Fruit fly (Drosophila melanogaster) S2 (cell line): ENCODE results near the gene CG6403.

ENCODE experiments used
- CG8478 ChIP-seq: fragments of >200 bp; optimal IDR thresholded peaks from 2 replicates; lab custom pipeline; 2018
- CTCF ChIP-seq, 2 experiments: fragments of >200 bp; optimal IDR thresholded peaks; 2 replicates each; lab custom pipeline; 2018

CG6403 gene

DNA sequence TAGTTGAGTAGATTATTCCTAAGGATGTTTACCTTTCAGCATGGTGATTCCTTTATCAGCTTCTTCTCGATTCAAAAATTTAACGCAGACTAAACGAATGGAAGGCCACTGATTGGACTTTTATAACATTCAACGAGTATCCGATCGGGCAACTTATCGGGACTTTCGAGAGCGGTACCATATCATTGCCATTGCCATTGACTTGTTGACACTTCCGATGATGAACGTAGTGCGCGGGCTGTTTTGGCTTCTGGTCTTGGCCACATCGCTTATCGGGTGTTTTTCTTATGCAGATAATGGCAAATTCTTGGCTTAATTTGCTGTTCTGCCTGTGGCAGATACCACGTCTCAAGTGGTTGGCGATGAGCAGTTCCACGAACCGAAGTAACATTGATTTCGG, at the start of gene CG6403:
Gene CG6403 (minus strand): TSS at position 101 of the 400 bp plus-strand sequence.
- TF ChIP-seq CTCF (optimal IDR thresholded peaks at IDR 0.05; lab: Kevin White, UChicago) (no peak), CG8478 (no peak)

DNA sequence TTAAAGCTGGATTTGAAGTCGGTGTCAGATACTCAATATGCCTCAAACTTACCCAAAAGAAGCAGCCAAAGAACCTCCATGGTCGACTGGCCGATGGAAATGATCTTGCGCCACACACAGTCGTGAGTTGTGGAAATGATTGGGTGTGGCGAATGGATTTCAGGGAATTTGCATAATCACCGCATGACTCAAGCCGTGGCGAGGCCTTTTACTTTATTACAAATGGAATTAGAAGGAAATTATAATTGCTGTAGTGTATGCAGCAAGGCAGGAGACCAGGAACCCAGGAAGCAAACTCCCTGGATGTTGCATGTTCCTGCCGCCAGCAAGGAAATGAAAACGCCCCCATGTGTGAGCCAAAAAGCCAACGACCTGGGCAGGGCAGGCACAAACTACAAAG, 48.0 kb upstream of the CG6403 start, which contains the start of gene CG42789:
Gene CG42789 (minus strand): TSS at position 101 of the 400 bp plus-strand sequence.
- TF ChIP-seq CG8478, result no peak
- no peak for TF ChIP-seq CTCF (optimal IDR thresholded peaks at IDR 0.05; lab: Kevin White, UChicago)

DNA sequence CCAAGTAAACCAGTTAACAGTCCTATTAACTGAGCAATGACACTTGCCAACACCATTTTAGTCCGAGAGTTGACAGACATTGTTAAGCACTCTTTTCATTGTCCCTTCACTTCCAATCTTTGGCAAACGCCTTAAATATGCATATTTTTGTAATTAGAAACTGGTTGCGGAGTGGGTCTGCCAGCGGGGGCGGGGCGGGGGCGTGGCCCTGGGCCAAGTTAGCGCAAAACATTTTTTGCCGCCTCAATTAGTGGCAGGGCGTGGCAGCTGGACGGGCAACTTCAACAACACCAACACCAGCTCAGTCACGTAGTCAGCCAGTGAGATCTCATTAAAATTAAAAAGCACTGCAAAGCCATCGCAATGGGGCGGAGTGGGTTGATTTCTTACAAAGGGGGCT, 25.6 kb upstream of the CG6403 start:
- TF ChIP-seq CTCF (optimal IDR thresholded peaks at IDR 0.05; lab: Kevin White, UChicago) (no peak), CG8478 (no peak)

DNA sequence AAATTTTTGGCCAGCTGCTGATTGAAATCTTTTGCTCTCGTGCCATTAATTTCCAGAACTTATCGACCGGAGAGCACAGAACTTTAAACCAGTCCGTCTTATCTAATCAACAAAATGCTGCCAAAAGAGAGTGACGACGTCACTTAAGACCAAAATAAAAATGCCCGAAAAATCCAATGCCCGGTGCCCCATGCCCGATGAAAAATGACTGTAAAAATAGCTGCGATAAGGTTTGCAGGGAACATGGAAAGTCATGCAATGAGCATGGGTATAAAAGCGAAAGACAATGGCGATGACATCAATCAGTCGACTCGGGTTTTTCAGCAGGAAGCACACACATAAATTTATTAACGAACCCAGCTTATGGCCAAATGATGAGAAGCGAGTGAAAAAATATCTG, 1.2 kb upstream of the CG6403 start, which contains the start of gene CG14247:
Gene CG14247 (plus strand): TSS at position 301 of the 400 bp plus-strand sequence.
- no peak for TF ChIP-seq CG8478
- no peak for TF ChIP-seq CTCF (optimal IDR thresholded peaks at IDR 0.05; lab: Kevin White, UChicago)

DNA sequence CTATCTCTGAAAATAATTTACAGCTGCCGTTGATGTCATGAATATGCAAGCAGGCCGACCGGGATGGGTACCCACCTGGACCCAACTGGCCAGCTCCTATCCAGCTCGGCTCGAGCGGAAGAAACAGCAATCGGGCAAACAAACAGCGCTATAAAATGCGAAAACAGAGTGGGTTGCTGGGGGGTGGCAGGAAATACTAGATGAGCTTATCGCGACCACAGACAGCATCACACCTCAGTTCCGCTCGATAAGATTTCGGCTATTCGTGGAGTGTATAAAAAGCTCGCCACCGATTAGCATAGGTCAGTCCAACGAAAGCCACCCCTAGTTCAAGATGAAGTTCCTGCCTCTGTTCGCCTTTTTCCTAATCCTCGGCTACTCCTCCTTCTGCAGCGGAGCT, 7.7 kb downstream of the CG6403 start, which contains the start of gene CG14245:
Gene CG14245 (plus strand): TSS at position 301 of the 400 bp plus-strand sequence.
- TF ChIP-seq CG8478 (no peak), CTCF (optimal IDR thresholded peaks at IDR 0.05; lab: Kevin White, UChicago) (no peak)

DNA sequence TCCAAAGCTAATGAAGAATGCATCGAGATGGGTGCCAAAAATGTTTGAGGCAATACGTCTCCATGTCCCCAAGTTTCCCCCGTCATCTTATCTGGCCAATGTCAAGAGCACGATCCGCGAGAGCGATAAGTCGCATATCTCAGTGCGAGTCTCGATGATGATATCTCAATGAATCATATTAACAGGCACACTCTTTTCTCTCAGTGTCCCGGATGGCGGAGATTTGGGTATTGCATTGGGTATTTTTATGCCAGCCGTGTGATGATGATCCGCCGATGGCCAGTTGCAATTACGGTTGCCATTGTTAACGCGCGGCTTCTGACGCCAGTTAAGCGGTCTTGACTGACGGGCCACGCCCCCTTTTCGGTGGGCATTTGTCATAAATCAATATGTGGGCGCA, 9.1 kb downstream of the CG6403 start, which contains the start of gene CG14246:
Gene CG14246 (plus strand): TSS at position 301 of the 400 bp plus-strand sequence.
- no peak for TF ChIP-seq CG8478
- no peak for TF ChIP-seq CTCF (optimal IDR thresholded peaks at IDR 0.05; lab: Kevin White, UChicago)

DNA sequence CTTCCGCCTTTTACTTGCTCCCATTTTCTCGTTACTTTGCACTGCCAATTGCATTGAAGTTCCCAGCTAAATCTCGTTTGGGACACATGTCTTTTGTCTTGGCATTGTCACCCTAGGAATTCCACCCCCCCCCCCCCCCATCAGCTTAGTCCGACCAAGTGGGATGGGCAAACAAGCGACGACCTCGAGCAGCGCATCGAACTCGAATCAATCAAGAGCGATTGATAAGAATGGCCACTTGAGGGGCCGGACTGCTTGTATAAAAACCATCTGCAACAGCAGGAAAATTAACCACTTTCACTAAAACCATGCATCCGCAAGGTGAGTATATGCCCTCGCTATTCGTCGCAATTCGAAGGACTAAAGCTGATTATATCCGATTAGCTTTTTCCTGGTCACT, 10.3 kb downstream of the CG6403 start, which contains the start of gene CG14244:
Gene CG14244 (plus strand): TSS at position 301 of the 400 bp plus-strand sequence.
- TF ChIP-seq CG8478, result no peak

DNA sequence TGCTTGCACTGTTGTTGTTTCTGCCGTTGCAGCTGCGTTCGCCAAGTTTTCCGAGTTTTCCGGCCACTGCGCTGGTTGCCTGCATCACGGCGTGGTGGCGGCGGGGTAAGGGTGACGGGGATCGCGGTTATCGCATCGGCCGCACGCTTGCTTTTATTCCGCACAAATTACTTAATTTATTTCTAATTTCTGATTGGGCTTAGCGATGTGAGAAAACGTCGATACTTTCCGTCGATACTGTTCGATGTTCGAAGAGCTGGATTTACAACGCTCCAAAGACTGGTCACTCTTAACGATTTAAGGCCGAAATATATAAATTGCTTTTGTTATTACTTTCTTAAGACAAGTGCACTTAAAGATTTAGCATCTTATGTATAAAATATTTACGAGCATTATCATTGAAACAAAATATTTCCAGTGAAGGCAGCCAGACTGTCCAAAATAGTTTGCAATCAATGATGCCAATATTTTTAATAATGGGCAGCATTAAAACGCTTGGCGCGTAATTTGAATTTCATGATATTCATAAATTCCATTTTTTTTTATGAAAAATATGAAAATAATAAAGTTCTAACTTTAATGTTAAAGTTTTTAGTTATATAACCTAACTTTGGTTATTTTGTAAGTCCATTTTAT, 11.0 kb downstream of the CG6403 start, which contains the start of gene CG6420:
Gene CG6420 (minus strand): TSS at position 240 of the 636 bp plus-strand sequence.
- TF ChIP-seq CG8478 (no peak), CTCF (optimal IDR thresholded peaks at IDR 0.05; lab: Kevin White, UChicago) (no peak)

DNA sequence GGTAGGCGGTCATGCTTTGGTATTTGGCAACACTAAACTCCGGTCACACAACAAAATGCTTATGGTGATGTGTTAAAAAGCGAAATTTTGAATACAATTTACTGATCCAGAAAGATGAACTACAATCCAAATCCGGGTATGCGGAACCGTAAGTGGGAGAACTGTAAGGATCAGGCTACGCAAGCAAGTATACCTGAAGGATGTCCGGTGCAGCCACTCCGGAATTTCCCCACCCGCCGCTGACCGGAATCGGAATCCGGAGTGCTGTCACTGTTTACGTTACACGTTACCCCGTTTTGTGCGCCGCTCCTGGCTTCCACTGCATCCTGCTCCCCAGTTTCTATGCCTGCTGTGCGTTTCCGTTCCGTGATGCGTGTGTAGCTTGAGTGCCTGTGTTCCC, 18.2 kb downstream of the CG6403 start, which contains the start of gene Yif1:
Gene Yif1 (plus strand): TSS at position 8 of the 400 bp plus-strand sequence.
- no peak for TF ChIP-seq CG8478
- no peak for TF ChIP-seq CTCF (optimal IDR thresholded peaks at IDR 0.05; lab: Kevin White, UChicago)

DNA sequence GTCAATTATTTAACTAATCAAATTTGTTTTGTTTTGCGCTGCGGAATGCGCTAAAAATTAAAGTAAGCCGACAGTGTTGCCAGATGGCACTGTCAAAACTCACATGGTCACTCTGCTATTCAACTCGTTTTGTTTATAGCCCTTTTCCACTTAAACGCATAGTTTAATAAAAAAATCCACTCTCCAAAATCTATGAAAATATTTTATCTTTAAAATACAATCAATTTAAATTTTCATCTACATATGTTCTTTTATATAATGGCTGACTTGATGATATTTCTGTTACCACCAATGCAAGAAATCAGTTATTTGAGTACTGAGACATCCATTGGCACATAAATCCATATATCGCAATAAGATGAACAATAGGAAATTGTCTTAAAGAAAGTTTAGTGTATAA, 18.8 kb downstream of the CG6403 start, which contains the start of gene CG6425:
Gene CG6425 (minus strand): TSS at position 95 of the 400 bp plus-strand sequence.
- TF ChIP-seq CG8478 (no peak), CTCF (optimal IDR thresholded peaks at IDR 0.05; lab: Kevin White, UChicago) (peak in 1 of 2 experiments; percentile 20)

DNA sequence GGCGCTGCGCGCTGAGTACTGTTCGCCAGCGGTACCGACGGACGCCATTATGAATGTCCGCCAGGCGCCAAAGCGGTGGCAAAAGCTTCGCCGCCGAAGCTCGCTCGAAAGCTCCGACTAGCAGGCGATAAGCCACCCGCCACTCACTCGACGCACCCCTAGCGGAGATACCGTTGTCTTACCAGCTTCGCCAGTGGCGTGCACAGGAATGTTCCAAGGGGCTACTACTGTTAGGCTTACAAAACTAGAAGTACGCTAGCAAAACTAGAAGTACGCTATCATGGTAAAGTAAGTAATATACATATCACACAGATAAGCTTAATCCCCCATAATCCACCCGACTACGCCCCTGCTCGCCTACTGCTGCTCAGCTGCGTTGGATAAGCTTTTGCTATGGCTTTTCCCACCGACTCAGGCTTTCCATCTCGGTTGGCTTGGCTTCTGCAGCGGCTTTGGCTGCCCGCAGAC, 22.0 kb downstream of the CG6403 start, which contains the start of gene amon:
Gene amon (minus strand): TSS at position 51 of the 468 bp plus-strand sequence.
- no peak for TF ChIP-seq CG8478
- TF ChIP-seq CTCF (optimal IDR thresholded peaks at IDR 0.05; lab: Kevin White, UChicago), result no peak

DNA sequence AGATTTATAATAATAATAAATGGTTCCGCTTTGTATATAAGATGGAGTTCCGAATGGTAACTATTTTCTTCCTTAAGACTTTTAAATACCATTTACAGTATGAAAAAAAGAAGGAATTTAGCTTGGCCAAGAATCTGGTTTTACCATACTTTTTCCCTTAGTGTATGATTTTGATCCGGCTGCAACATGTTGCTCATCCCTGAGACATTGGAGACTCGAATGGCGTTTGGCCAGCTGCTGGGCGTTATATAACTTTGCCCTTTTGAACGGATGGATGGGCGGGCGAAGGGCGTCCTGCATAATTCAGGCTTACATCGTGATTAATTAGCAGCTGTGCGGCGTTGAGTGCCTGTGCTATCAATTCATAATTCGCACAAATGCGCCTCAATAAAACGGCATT, 31.8 kb downstream of the CG6403 start:
- TF ChIP-seq CG8478, result no peak
- TF ChIP-seq CTCF (optimal IDR thresholded peaks at IDR 0.05; lab: Kevin White, UChicago), result no peak

DNA sequence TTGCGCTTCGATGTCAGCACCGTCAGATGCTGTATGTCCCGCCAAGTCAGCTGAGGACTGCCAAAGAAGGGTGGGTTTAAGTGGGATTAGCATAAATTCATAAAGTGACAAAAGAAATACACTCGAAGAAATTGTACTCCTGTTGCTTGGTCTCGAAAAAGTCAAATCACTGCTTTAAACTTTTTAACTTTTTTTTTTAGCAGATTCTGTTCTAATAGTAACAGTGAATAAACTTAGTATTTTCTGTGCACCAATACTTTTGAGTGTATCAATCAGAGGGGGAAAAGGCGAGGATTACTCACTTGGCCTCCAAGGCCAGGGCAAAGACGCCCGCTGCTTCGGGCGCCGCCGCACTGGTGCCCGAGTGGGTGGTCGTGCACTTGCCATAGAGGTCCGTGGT, 36.0 kb downstream of the CG6403 start:
- no peak for TF ChIP-seq CTCF (optimal IDR thresholded peaks at IDR 0.05; lab: Kevin White, UChicago)
- no peak for TF ChIP-seq CG8478

DNA sequence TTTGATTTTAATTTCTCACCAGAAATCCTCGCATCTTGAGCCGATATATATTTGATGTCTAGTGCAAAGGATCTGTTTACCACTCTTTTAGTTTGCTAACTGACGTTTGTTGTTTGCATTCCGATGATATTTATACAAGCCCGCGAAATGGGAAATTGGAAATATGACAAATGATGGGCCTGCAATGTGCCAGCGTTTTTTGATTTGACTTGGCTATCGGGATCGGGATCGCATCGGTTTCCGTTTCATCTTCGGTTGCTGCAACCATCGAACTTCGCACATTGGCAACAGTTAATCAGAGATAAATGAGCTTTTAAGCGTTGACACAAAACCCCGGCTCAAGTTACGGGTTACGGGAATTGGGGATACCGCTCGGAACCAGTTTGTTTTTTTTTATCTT, 42.6 kb downstream of the CG6403 start, which contains the start of gene TwdlQ:
Gene TwdlQ (minus strand): TSS at position 101 of the 400 bp plus-strand sequence.
- TF ChIP-seq CG8478 (no peak), CTCF (optimal IDR thresholded peaks at IDR 0.05; lab: Kevin White, UChicago) (no peak)

DNA sequence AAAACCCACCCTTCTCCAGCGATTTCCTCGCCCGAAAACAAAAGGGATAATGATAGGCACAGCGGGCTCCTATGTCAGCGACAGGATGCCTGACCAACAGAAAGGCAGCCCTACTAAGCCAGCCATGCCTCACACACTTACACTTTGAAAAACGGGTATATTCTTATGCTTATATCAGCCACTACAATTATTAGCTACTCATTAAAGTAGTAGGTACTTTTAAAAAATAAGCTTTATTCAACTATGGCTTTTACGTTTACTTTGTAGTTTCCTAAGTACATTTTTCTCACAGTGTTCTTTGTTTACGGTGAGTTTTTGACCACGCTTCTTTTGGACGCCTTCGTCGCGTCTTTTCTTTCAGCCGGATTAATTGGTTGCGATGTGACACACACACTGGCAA, 45.9 kb downstream of the CG6403 start:
- TF ChIP-seq CG8478 (no peak), CTCF (optimal IDR thresholded peaks at IDR 0.05; lab: Kevin White, UChicago) (no peak)
